Fruit fly (Drosophila melanogaster): ENCODE measurements around the gene CG13065.

CG13065 gene

dm6 chr3L:16270802-16271332 lies 6.4 kb upstream of the CG13065 start, which contains the start of the genes CG34248 and CG13067:
Gene CG34248, minus strand, starts transcription at chr3L:16270902.
Gene CG13067, plus strand, starts transcription at chr3L:16271282.
- TF ChIP-seq noc (tag; optimal IDR thresholded peaks at IDR 0.05) = no peak

- TF ChIP-seq noc (tag; optimal IDR thresholded peaks at IDR 0.05) = no peak
These were observed 4.8 kb upstream of the CG13065 start, which contains the start of gene CG13066 for dm6 chr3L:16272338-16272959. Gene CG13066, plus strand, starts transcription at chr3L:16272909.

dm6 chr3L:16275391-16276017 lies 1.7 kb upstream of the CG13065 start:
- TF ChIP-seq noc (tag; optimal IDR thresholded peaks at IDR 0.05) = no peak

- TF ChIP-seq noc (tag; optimal IDR thresholded peaks at IDR 0.05) = no peak
These were observed 1.9 kb downstream of the CG13065 start, which contains the start of gene CG13050 for dm6 chr3L:16279171-16279570. Gene CG13050, minus strand, starts transcription at chr3L:16279271.

dm6 chr3L:16279987-16280454 lies 2.8 kb downstream of the CG13065 start, which contains the start of gene CG13064:
Gene CG13064, plus strand, starts transcription at chr3L:16280404.
- no peak for TF ChIP-seq noc (tag; optimal IDR thresholded peaks at IDR 0.05)

- TF ChIP-seq noc (tag; optimal IDR thresholded peaks at IDR 0.05) = no peak
These were observed 4.8 kb downstream of the CG13065 start, which contains the start of gene CG13049 for dm6 chr3L:16281880-16282556. Gene CG13049, minus strand, starts transcription at chr3L:16281930.

dm6 chr3L:16283821-16284220 lies 6.6 kb downstream of the CG13065 start, which contains the start of gene CG13048:
Gene CG13048, minus strand, starts transcription at chr3L:16283921.
- no peak for TF ChIP-seq noc (tag; optimal IDR thresholded peaks at IDR 0.05)

- TF ChIP-seq noc (tag; optimal IDR thresholded peaks at IDR 0.05) = no peak
These were observed 8.2 kb downstream of the CG13065 start, which contains the start of gene CG13047 for dm6 chr3L:16285346-16285911. Gene CG13047, minus strand, starts transcription at chr3L:16285396.

dm6 chr3L:16286258-16286657 lies 9.0 kb downstream of the CG13065 start:
- TF ChIP-seq noc (tag; optimal IDR thresholded peaks at IDR 0.05) = no peak

dm6 chr3L:16288322-16288721 lies 11.1 kb downstream of the CG13065 start, which contains the start of gene CG13046:
Gene CG13046, minus strand, starts transcription at chr3L:16288422.
- no peak for TF ChIP-seq noc (tag; optimal IDR thresholded peaks at IDR 0.05)

- TF ChIP-seq noc (tag; optimal IDR thresholded peaks at IDR 0.05) = no peak
These were observed 11.8 kb downstream of the CG13065 start for dm6 chr3L:16289067-16289466.

dm6 chr3L:16290850-16291249 lies 13.6 kb downstream of the CG13065 start, which contains the start of gene CG13045:
Gene CG13045, minus strand, starts transcription at chr3L:16290950.
- no peak for TF ChIP-seq noc (tag; optimal IDR thresholded peaks at IDR 0.05)

- TF ChIP-seq noc (tag; optimal IDR thresholded peaks at IDR 0.05) = no peak
These were observed 14.4 kb downstream of the CG13065 start for dm6 chr3L:16291678-16292077.

- TF ChIP-seq noc (tag; optimal IDR thresholded peaks at IDR 0.05) = no peak
These were observed 18.2 kb downstream of the CG13065 start, which contains the start of gene CG4962 for dm6 chr3L:16295447-16295846. Gene CG4962, minus strand, starts transcription at chr3L:16295547.

- TF ChIP-seq noc (tag; optimal IDR thresholded peaks at IDR 0.05) = no peak
These were observed 23.9 kb downstream of the CG13065 start, which contains the start of gene CG4982 for dm6 chr3L:16301153-16301552. Gene CG4982, plus strand, starts transcription at chr3L:16301453.

All from whole organism, larva.